Worm (Caenorhabditis elegans) whole organism, L1 larva: Measurements from ENCODE around the gene C08F8.15.

Experiments used
- aha-1 ChIP-seq: fragments of 150-350 bp; optimal IDR thresholded peaks from 2 replicates; lab custom pipeline; 2014; ENCODE audit warnings: missing biosample characterization, missing genetic modification characterization
- alr-1 ChIP-seq: fragments of 200-800 bp; sonication (Bioruptor generic); optimal IDR thresholded peaks from 2 replicates; lab custom pipeline; 2018; ENCODE audit warnings: borderline replicate concordance, mild to moderate bottlenecking, missing genetic modification characterization, missing compliant biosample characterization
- aly-2 ChIP-seq: fragments of 150-350 bp; optimal IDR thresholded peaks from 2 replicates; lab custom pipeline; 2014; ENCODE audit warnings: missing biosample characterization, missing genetic modification characterization
- ama-1 ChIP-seq: fragments of 150-350 bp; optimal IDR thresholded peaks from 2 replicates; lab custom pipeline; 2014
- blmp-1 ChIP-seq: fragments of 150-350 bp; optimal IDR thresholded peaks from 2 replicates; lab custom pipeline; 2014; ENCODE audit warnings: missing biosample characterization, missing genetic modification characterization
- ceh-63 ChIP-seq: fragments of 200-800 bp; sonication (Bioruptor generic); optimal IDR thresholded peaks from 2 replicates; lab custom pipeline; 2018; ENCODE audit warnings: mild to moderate bottlenecking, missing genetic modification characterization, missing compliant biosample characterization
- ceh-88 ChIP-seq: fragments of 200-800 bp; sonication (Bioruptor generic); IDR thresholded peaks from 2 replicates; pipeline ENCODE4 v1.3.6; 2022; ENCODE audit warnings: missing genetic modification characterization, missing compliant biosample characterization
- ceh-90 ChIP-seq: sonication (generic microtip); optimal IDR thresholded peaks from 2 replicates; lab custom pipeline; 2016; ENCODE audit warnings: missing genetic modification characterization, missing compliant biosample characterization
- ces-1 ChIP-seq: fragments of 150-350 bp; optimal IDR thresholded peaks from 2 replicates; lab custom pipeline; 2014; ENCODE audit warnings: missing biosample characterization, missing genetic modification reagents, missing genetic modification characterization
- dsc-1 ChIP-seq: sonication (generic microtip); optimal IDR thresholded peaks from 2 replicates; lab custom pipeline; 2016; ENCODE audit warnings: mild to moderate bottlenecking, missing genetic modification characterization, missing compliant biosample characterization
- efl-3 ChIP-seq: fragments of 200-800 bp; sonication (Bioruptor generic); optimal IDR thresholded peaks from 2 replicates; lab custom pipeline; 2018; ENCODE audit warnings: mild to moderate bottlenecking, missing genetic modification characterization, missing compliant biosample characterization
- elt-3 ChIP-seq, 6 experiments: fragments of 150-350 bp in 1 of 6; sonication (generic microtip); optimal IDR thresholded peaks; 2 replicates each; lab custom pipeline; 2017 to 2018; ENCODE audit warnings: missing biosample characterization in 6 of 6, missing genetic modification characterization in 6 of 6, inconsistent platforms in 1 of 6
- ets-5 ChIP-seq: fragments of 200-800 bp; sonication (Bioruptor generic); IDR thresholded peaks from 2 replicates; pipeline ENCODE4 v1.3.6; 2022; ENCODE audit warnings: missing genetic modification characterization, missing compliant biosample characterization
- fkh-10 ChIP-seq: sonication (generic microtip); optimal IDR thresholded peaks from 2 replicates; lab custom pipeline; 2017; ENCODE audit warnings: missing biosample characterization, missing genetic modification reagents, missing genetic modification characterization
- fos-1 ChIP-seq: fragments of 150-350 bp; optimal IDR thresholded peaks from 2 replicates; lab custom pipeline; 2014; ENCODE audit warnings: missing biosample characterization, missing genetic modification characterization
- grh-1 ChIP-seq: fragments of 200-800 bp; sonication (Bioruptor generic); IDR thresholded peaks from 2 replicates; pipeline ENCODE4 v1.3.6; 2022; ENCODE audit warnings: missing genetic modification reagents, missing genetic modification characterization, missing compliant biosample characterization
- hlh-17 ChIP-seq: fragments of 200-800 bp; sonication (Bioruptor generic); optimal IDR thresholded peaks from 2 replicates; lab custom pipeline; 2018; ENCODE audit warnings: missing genetic modification characterization, mild to moderate bottlenecking, missing compliant biosample characterization, moderate library complexity, borderline replicate concordance
- hlh-4 ChIP-seq: sonication (generic microtip); optimal IDR thresholded peaks from 2 replicates; lab custom pipeline; 2016; ENCODE audit warnings: mild to moderate bottlenecking, missing genetic modification characterization, missing compliant biosample characterization
- isw-1 ChIP-seq: fragments of 200-800 bp; sonication (Bioruptor generic); IDR thresholded peaks from 2 replicates; pipeline ENCODE4 v1.3.6; 2022; ENCODE audit warnings: missing genetic modification characterization, missing compliant biosample characterization
- lin-14 ChIP-seq: fragments of 200-800 bp; sonication (Bioruptor generic); optimal IDR thresholded peaks from 2 replicates; lab custom pipeline; 2018; ENCODE audit warnings: mild to moderate bottlenecking, missing genetic modification characterization, moderate library complexity, missing compliant biosample characterization
- lin-15B ChIP-seq: fragments of 150-350 bp; sonication (generic microtip); optimal IDR thresholded peaks from 3 replicates; lab custom pipeline; 2014; ENCODE audit warnings: missing biosample characterization, missing genetic modification characterization
- lin-35 ChIP-seq, 2 experiments: fragments of 150-350 bp; optimal IDR thresholded peaks; 2 replicates each; lab custom pipeline; 2014; ENCODE audit warnings: missing biosample characterization in 2 of 2, missing genetic modification characterization in 2 of 2, missing genetic modification reagents in 2 of 2
- lir-3 ChIP-seq: sonication (generic microtip); optimal IDR thresholded peaks from 2 replicates; lab custom pipeline; 2016; ENCODE audit warnings: mild to moderate bottlenecking, missing genetic modification characterization, moderate library complexity, missing compliant biosample characterization; ENCODE audit not compliant: poor library complexity
- mef-2 ChIP-seq: fragments of 150-350 bp; optimal IDR thresholded peaks from 2 replicates; lab custom pipeline; 2014; ENCODE audit warnings: missing biosample characterization, missing genetic modification characterization
- mep-1 ChIP-seq: fragments of 150-350 bp; optimal IDR thresholded peaks from 2 replicates; lab custom pipeline; 2014; ENCODE audit warnings: missing biosample characterization, missing genetic modification characterization
- nhr-11 ChIP-seq: fragments of 150-350 bp; optimal IDR thresholded peaks from 2 replicates; lab custom pipeline; 2014; ENCODE audit warnings: missing biosample characterization, missing genetic modification characterization
- nhr-12 ChIP-seq: sonication (generic microtip); optimal IDR thresholded peaks from 2 replicates; lab custom pipeline; 2017; ENCODE audit warnings: missing biosample characterization, missing genetic modification characterization
- nhr-28 ChIP-seq: fragments of 150-350 bp; optimal IDR thresholded peaks from 2 replicates; lab custom pipeline; 2014; ENCODE audit warnings: missing biosample characterization, missing genetic modification characterization
- nhr-77 ChIP-seq: fragments of 150-350 bp; optimal IDR thresholded peaks from 2 replicates; lab custom pipeline; 2014; ENCODE audit warnings: missing biosample characterization, missing genetic modification characterization
- nhr-84 ChIP-seq: sonication (generic microtip); optimal IDR thresholded peaks from 2 replicates; lab custom pipeline; 2017; ENCODE audit warnings: missing biosample characterization, missing genetic modification characterization
- nhr-85 ChIP-seq: sonication (generic microtip); peaks from one replicate; lab custom pipeline; 2016; ENCODE audit warnings: missing genetic modification characterization, inconsistent platforms, missing compliant biosample characterization
- nhr-90 ChIP-seq: sonication (generic microtip); optimal IDR thresholded peaks from 2 replicates; lab custom pipeline; 2016; ENCODE audit warnings: mild to moderate bottlenecking, missing genetic modification characterization, missing compliant biosample characterization; ENCODE audit not compliant: poor library complexity
- pqm-1 ChIP-seq: sonication (generic microtip); optimal IDR thresholded peaks from 3 replicates; lab custom pipeline; 2017; ENCODE audit warnings: missing biosample characterization, missing genetic modification characterization
- rnt-1 ChIP-seq: sonication (generic microtip); optimal IDR thresholded peaks from 2 replicates; lab custom pipeline; 2016; ENCODE audit warnings: mild to moderate bottlenecking, missing genetic modification characterization, moderate library complexity, missing compliant biosample characterization
- snu-23 ChIP-seq: sonication (generic microtip); optimal IDR thresholded peaks from 2 replicates; lab custom pipeline; 2016; ENCODE audit warnings: missing genetic modification characterization, missing compliant biosample characterization
- sox-4 ChIP-seq: sonication (generic microtip); optimal IDR thresholded peaks from 2 replicates; lab custom pipeline; 2016; ENCODE audit warnings: missing genetic modification characterization, missing compliant biosample characterization
- sptf-1 ChIP-seq: fragments of 150-350 bp; optimal IDR thresholded peaks from 2 replicates; lab custom pipeline; 2014; ENCODE audit warnings: missing biosample characterization, missing genetic modification characterization
- sup-37 ChIP-seq: fragments of 200-800 bp; sonication (Bioruptor generic); optimal IDR thresholded peaks from 2 replicates; lab custom pipeline; 2018; ENCODE audit warnings: mild to moderate bottlenecking, missing genetic modification characterization, missing compliant biosample characterization
- swsn-7 ChIP-seq: sonication (generic microtip); optimal IDR thresholded peaks from 2 replicates; lab custom pipeline; 2016; ENCODE audit warnings: missing genetic modification characterization, missing compliant biosample characterization
- tbx-2 ChIP-seq: sonication (generic microtip); optimal IDR thresholded peaks from 2 replicates; lab custom pipeline; 2016; ENCODE audit warnings: missing genetic modification characterization, missing compliant biosample characterization
- tlp-1 ChIP-seq: fragments of 150-350 bp; optimal IDR thresholded peaks from 2 replicates; lab custom pipeline; 2014; ENCODE audit warnings: missing biosample characterization, missing genetic modification characterization
- unc-30 ChIP-seq: sonication (generic microtip); optimal IDR thresholded peaks from 2 replicates; lab custom pipeline; 2017; ENCODE audit warnings: missing biosample characterization, missing genetic modification characterization
- unc-62 ChIP-seq: fragments of 150-350 bp; optimal IDR thresholded peaks from 2 replicates; lab custom pipeline; 2014; ENCODE audit warnings: missing biosample characterization, missing genetic modification reagents, missing genetic modification characterization
- unc-86 ChIP-seq: sonication (generic microtip); optimal IDR thresholded peaks from 2 replicates; lab custom pipeline; 2016; ENCODE audit warnings: missing genetic modification characterization, missing compliant biosample characterization
- unc-98 ChIP-seq: fragments of 200-800 bp; sonication (Bioruptor generic); IDR thresholded peaks from 2 replicates; pipeline ENCODE4 v1.3.6; 2022; ENCODE audit warnings: missing genetic modification characterization, missing compliant biosample characterization
- xbp-1 ChIP-seq: sonication (generic microtip); optimal IDR thresholded peaks from 2 replicates; lab custom pipeline; 2016; ENCODE audit warnings: missing genetic modification characterization, missing compliant biosample characterization
- zag-1 ChIP-seq: fragments of 150-350 bp; optimal IDR thresholded peaks from 2 replicates; lab custom pipeline; 2014; ENCODE audit warnings: missing biosample characterization, missing genetic modification characterization
- ztf-11 ChIP-seq, 2 experiments: sonication (generic microtip); optimal IDR thresholded peaks; 2 replicates each; lab custom pipeline; 2016 to 2017; ENCODE audit warnings: missing genetic modification characterization in 2 of 2, missing biosample characterization in 1 of 2, missing compliant biosample characterization in 1 of 2
- ztf-4 ChIP-seq: fragments of 150-350 bp; optimal IDR thresholded peaks from 2 replicates; lab custom pipeline; 2014; ENCODE audit warnings: missing biosample characterization, missing genetic modification characterization

The C08F8.15 gene

ce11 chrIV:11110995-11111619 is 49.5 kb downstream of the C08F8.15 start, which contains the start of gene rps-5 (continued):
- no peak for TF ChIP-seq ztf-4 (tag; lab: Kevin White, UChicago)
- peak; percentile 80 for TF ChIP-seq nhr-85
- TF ChIP-seq nhr-11 (tag; lab: Kevin White, UChicago): no peak
- no peak for TF ChIP-seq mef-2 (tag; lab: Kevin White, UChicago)
- TF ChIP-seq sox-4 (tag; lab: Kevin White, UChicago): no peak
- TF ChIP-seq lin-15B (tag; lab: Kevin White, UChicago): peak; percentile 25
- TF ChIP-seq nhr-84 (tag; lab: Kevin White, UChicago): no peak
- peak; percentile 58 for TF ChIP-seq isw-1
- TF ChIP-seq snu-23: peak; percentile 80
- TF ChIP-seq alr-1 (tag; lab: Kevin White, UChicago): no peak
- TF ChIP-seq pqm-1: no peak
- no peak for TF ChIP-seq fkh-10 (GFP tag; lab: Kevin White, UChicago)
- peak; percentile 54 for TF ChIP-seq blmp-1
- no peak for TF ChIP-seq ztf-11 (tag; optimal IDR thresholded peaks at IDR 0.05; lab: Kevin White, UChicago)
- peak; percentile 59 for TF ChIP-seq tbx-2
- no peak for TF ChIP-seq aly-2 (tag; lab: Kevin White, UChicago)
- TF ChIP-seq ama-1: no peak
- peak; percentile 64 for TF ChIP-seq mep-1 (tag; lab: Kevin White, UChicago)
- no peak for TF ChIP-seq ceh-88 (GFP tag; lab: Robert Waterston, UW)
- peak; percentile 42 for TF ChIP-seq zag-1 (tag; lab: Kevin White, UChicago)
- no peak for TF ChIP-seq grh-1 (GFP tag; lab: Robert Waterston, UW)
- peak; percentile 52 for TF ChIP-seq fos-1 (tag; lab: Kevin White, UChicago)
- TF ChIP-seq unc-62: no peak
- TF ChIP-seq ceh-63 (GFP tag; lab: Kevin White, UChicago): no peak
- no peak for TF ChIP-seq tlp-1 (tag; lab: Kevin White, UChicago)
- peak; percentile 22 for TF ChIP-seq unc-86 (tag; lab: Kevin White, UChicago)
- no peak for TF ChIP-seq unc-30
- no peak for TF ChIP-seq hlh-17 (GFP tag; lab: Kevin White, UChicago)
- no peak for TF ChIP-seq aha-1
- no peak for TF ChIP-seq lir-3
- TF ChIP-seq nhr-90 (tag; lab: Kevin White, UChicago): peak; percentile 35
- TF ChIP-seq ets-5: no peak
- peak; percentile 63 for TF ChIP-seq rnt-1 (tag; lab: Kevin White, UChicago)
- no peak for TF ChIP-seq sptf-1
- no peak for TF ChIP-seq ceh-90 (tag; lab: Kevin White, UChicago)
- TF ChIP-seq dsc-1 (tag; lab: Kevin White, UChicago): peak; percentile 37
- TF ChIP-seq nhr-28 (tag; lab: Kevin White, UChicago): no peak
- peak; percentile 80 to 92 for TF ChIP-seq lin-35 (GFP tag; optimal IDR thresholded peaks at IDR 0.05; lab: Kevin White, UChicago)
- TF ChIP-seq nhr-12: no peak
- TF ChIP-seq hlh-4: no peak
- no peak for TF ChIP-seq ces-1 (GFP tag; lab: Kevin White, UChicago)
- TF ChIP-seq swsn-7: peak; percentile 61
- no peak for TF ChIP-seq efl-3
- TF ChIP-seq lin-14 (GFP tag; lab: Kevin White, UChicago): peak; percentile 65
- TF ChIP-seq elt-3 (tag; optimal IDR thresholded peaks at IDR 0.05; lab: Kevin White, UChicago): peak in 1 of 6 experiments; percentile 11
- no peak for TF ChIP-seq sup-37 (GFP tag; lab: Kevin White, UChicago)
- TF ChIP-seq unc-98 (GFP tag; lab: Robert Waterston, UW): no peak
- TF ChIP-seq nhr-77 (tag; lab: Kevin White, UChicago): peak; percentile 36
- peak; percentile 89 for TF ChIP-seq xbp-1 (tag; lab: Kevin White, UChicago)
